Worm (Caenorhabditis elegans): ENCODE measurements around the gene lin-36.
A peak's percentile ranks its signal among the peaks of the same experiment; 100 is the strongest.

The lin-36 gene

ce11 chrIII:8009769-8010168, 10.9 kb downstream of the lin-36 start, which contains the start of gene cit-1.1:
Gene cit-1.1, minus strand, starts transcription at chrIII:8009821.
- TF ChIP-seq lin-39 (tag; optimal IDR thresholded peaks at IDR 0.05) = peak; percentile 59
- peak; percentile 37 for TF ChIP-seq egl-5 (tag; optimal IDR thresholded peaks at IDR 0.05)
- no peak for TF ChIP-seq ztf-11 (tag; optimal IDR thresholded peaks at IDR 0.05)
- peak; percentile 36 for TF ChIP-seq hmg-11 (tag; optimal IDR thresholded peaks at IDR 0.05)
- TF ChIP-seq lin-15B (tag; optimal IDR thresholded peaks at IDR 0.05) = peak; percentile 60
- TF ChIP-seq nhr-237 (tag; optimal IDR thresholded peaks at IDR 0.05) = no peak
- peak; percentile 19 for TF ChIP-seq elt-2 (tag; optimal IDR thresholded peaks at IDR 0.05)
- no peak for TF ChIP-seq elt-3 (tag; optimal IDR thresholded peaks at IDR 0.05)
- no peak for TF ChIP-seq unc-62 (GFP tag; optimal IDR thresholded peaks at IDR 0.05)
- peak; percentile 11 for TF ChIP-seq pha-4 (tag; optimal IDR thresholded peaks at IDR 0.05)
- no peak for TF ChIP-seq nhr-11 (tag; optimal IDR thresholded peaks at IDR 0.05)
- no peak for TF ChIP-seq nhr-25 (tag; optimal IDR thresholded peaks at IDR 0.05)
- no peak for TF ChIP-seq mml-1 (tag; optimal IDR thresholded peaks at IDR 0.05)
- TF ChIP-seq ceh-9 (tag; optimal IDR thresholded peaks at IDR 0.05) = no peak
- no peak for TF ChIP-seq ZK546.5 (tag; optimal IDR thresholded peaks at IDR 0.05)
- no peak for TF ChIP-seq nhr-67 (tag; optimal IDR thresholded peaks at IDR 0.05)
- no peak for TF ChIP-seq nhr-77 (tag; optimal IDR thresholded peaks at IDR 0.05)
- TF ChIP-seq fkh-10 (GFP tag; optimal IDR thresholded peaks at IDR 0.05) = no peak
- no peak for TF ChIP-seq R02D3.7 (tag; optimal IDR thresholded peaks at IDR 0.05)
- TF ChIP-seq tbx-2 (tag; optimal IDR thresholded peaks at IDR 0.05) = no peak
- TF ChIP-seq nhr-43 (tag; optimal IDR thresholded peaks at IDR 0.05; ENCODE audit: poor library complexity, severe bottlenecking) = no peak
- TF ChIP-seq nfya-1 (tag; optimal IDR thresholded peaks at IDR 0.05; ENCODE audit: insufficient read depth) = peak; percentile 46
- no peak for TF ChIP-seq eor-1 (tag; optimal IDR thresholded peaks at IDR 0.05)
- TF ChIP-seq nhr-28 (tag; optimal IDR thresholded peaks at IDR 0.05) = no peak
- no peak for TF ChIP-seq jun-1 (tag; optimal IDR thresholded peaks at IDR 0.05)

DNA sequence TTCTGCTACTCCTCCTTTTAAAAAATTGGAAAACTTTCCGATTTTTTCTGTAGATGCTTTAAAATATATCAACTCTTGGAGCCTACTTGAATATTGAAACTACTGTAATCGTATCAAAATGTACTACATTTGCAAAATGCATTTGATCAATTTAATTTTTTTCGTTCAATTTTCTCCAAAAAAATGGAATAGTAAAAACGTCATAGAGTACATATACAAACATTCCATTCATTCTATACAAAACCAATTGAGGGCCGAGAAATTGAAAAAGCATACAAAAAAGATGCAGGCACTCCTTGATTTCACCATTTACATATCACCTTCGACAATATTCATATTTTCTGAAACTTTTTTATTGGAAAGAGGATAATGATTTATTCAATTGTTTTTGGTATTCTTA, 16.6 kb downstream of the lin-36 start, which contains the start of gene C06G4.6:
Gene C06G4.6 (plus strand): TSS at position 301 of the 400 bp plus-strand sequence.
- TF ChIP-seq pha-4 (tag; optimal IDR thresholded peaks at IDR 0.05) = no peak
- no peak for TF ChIP-seq egl-5 (tag; optimal IDR thresholded peaks at IDR 0.05)
- TF ChIP-seq ceh-16 (tag; optimal IDR thresholded peaks at IDR 0.05) = no peak
- no peak for TF ChIP-seq nhr-76 (tag; optimal IDR thresholded peaks at IDR 0.05)
- no peak for TF ChIP-seq nhr-25 (tag; optimal IDR thresholded peaks at IDR 0.05)
- no peak for TF ChIP-seq mml-1 (tag; optimal IDR thresholded peaks at IDR 0.05)
- TF ChIP-seq lin-39 (tag; optimal IDR thresholded peaks at IDR 0.05) = no peak
- no peak for TF ChIP-seq ztf-4 (tag; optimal IDR thresholded peaks at IDR 0.05)
- TF ChIP-seq jun-1 (tag; optimal IDR thresholded peaks at IDR 0.05) = no peak
- TF ChIP-seq tbx-2 (tag; optimal IDR thresholded peaks at IDR 0.05) = no peak
- TF ChIP-seq nhr-23 (tag; optimal IDR thresholded peaks at IDR 0.05) = no peak
- TF ChIP-seq mdl-1 (tag; optimal IDR thresholded peaks at IDR 0.05) = no peak
- TF ChIP-seq nhr-67 (tag; optimal IDR thresholded peaks at IDR 0.05) = no peak
- TF ChIP-seq ceh-28 (tag; optimal IDR thresholded peaks at IDR 0.05) = no peak
- no peak for TF ChIP-seq hmg-11 (tag; optimal IDR thresholded peaks at IDR 0.05)
- no peak for TF ChIP-seq ceh-9 (tag; optimal IDR thresholded peaks at IDR 0.05)
- TF ChIP-seq R02D3.7 (tag; optimal IDR thresholded peaks at IDR 0.05) = no peak
- no peak for TF ChIP-seq fkh-2 (tag; optimal IDR thresholded peaks at IDR 0.05)

DNA sequence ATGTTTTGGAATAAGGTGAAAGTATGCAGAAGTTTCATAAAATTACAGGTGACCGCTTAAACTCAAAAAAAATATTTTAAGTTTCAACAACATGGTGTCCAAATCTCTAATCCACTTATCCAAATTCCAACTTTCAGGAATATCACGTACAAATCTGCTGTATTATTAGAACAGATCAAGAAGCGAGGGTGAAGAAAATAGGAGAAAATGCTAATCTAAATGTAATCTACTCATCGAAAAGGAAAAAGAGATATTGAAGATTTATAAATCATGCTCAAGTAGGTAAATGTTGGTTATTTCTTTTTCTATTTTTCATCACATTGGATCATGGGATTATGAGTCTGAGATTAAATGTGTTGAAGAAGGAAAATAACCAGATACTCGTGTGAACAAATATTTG, 19.1 kb downstream of the lin-36 start:
- no peak for TF ChIP-seq R02D3.7 (tag; optimal IDR thresholded peaks at IDR 0.05)
- TF ChIP-seq ceh-82 (tag; optimal IDR thresholded peaks at IDR 0.05) = no peak
- TF ChIP-seq nhr-11 (tag; optimal IDR thresholded peaks at IDR 0.05) = no peak

- no peak for TF ChIP-seq ceh-16 (tag; optimal IDR thresholded peaks at IDR 0.05)
- TF ChIP-seq elt-3 (tag; optimal IDR thresholded peaks at IDR 0.05) = no peak
- no peak for TF ChIP-seq pha-4 (tag; optimal IDR thresholded peaks at IDR 0.05)
- TF ChIP-seq ztf-4 (tag; optimal IDR thresholded peaks at IDR 0.05) = no peak
- no peak for TF ChIP-seq egl-27 (tag; optimal IDR thresholded peaks at IDR 0.05)
- no peak for TF ChIP-seq nhr-237 (tag; optimal IDR thresholded peaks at IDR 0.05)
- no peak for TF ChIP-seq tbx-2 (tag; optimal IDR thresholded peaks at IDR 0.05)
- TF ChIP-seq nfya-1 (tag; optimal IDR thresholded peaks at IDR 0.05; ENCODE audit: insufficient read depth) = no peak
- TF ChIP-seq lsy-12 (tag; optimal IDR thresholded peaks at IDR 0.05) = no peak
- no peak for TF ChIP-seq nhr-28 (tag; optimal IDR thresholded peaks at IDR 0.05)
- no peak for TF ChIP-seq snpc-4 (tag; optimal IDR thresholded peaks at IDR 0.05)
- TF ChIP-seq R02D3.7 (tag; optimal IDR thresholded peaks at IDR 0.05) = no peak
- no peak for TF ChIP-seq egl-5 (tag; optimal IDR thresholded peaks at IDR 0.05)
- TF ChIP-seq ztf-11 (tag; optimal IDR thresholded peaks at IDR 0.05) = no peak
- TF ChIP-seq elt-1 (tag; optimal IDR thresholded peaks at IDR 0.05) = no peak
- no peak for TF ChIP-seq ZK546.5 (tag; optimal IDR thresholded peaks at IDR 0.05)
- TF ChIP-seq fos-1 (tag; optimal IDR thresholded peaks at IDR 0.05) = no peak
Observed at ce11 chrIII:7997447-7998046, 23.1 kb downstream of the lin-36 start.
